Worm (Caenorhabditis elegans): ENCODE data around the gene C14A11.9.
A peak's percentile ranks its signal among the peaks of the same experiment; 100 is the strongest.

DNA sequence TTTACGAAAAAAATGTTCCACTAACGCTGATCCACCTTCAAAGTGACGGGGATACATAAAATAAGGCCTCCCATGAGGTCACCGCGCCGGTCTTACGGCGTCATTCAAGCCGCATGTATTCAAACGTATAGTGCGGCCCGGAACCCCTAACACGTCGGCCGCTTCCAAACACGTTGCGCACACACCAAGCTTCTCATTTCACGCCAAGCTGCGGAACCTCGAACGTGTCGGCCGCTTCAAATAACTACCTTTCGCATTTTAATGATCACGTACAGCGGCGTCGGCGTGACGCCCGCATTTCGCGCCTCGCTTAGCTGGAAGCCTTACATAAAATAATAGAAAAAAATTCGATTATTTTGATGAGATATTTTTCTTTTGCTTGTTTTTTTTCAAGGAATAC, 34.1 kb upstream of the C14A11.9 start:
- TF ChIP-seq C17E4.6 (GFP tag; IDR thresholded peaks at IDR 0.05), result no peak
- TF ChIP-seq dpff-1 (tag; optimal IDR thresholded peaks at IDR 0.05), result no peak
- no peak for TF ChIP-seq Y56A3A.18 (GFP tag; IDR thresholded peaks at IDR 0.05)
- TF ChIP-seq dpl-1 (GFP tag; optimal IDR thresholded peaks at IDR 0.05), result no peak
- TF ChIP-seq unc-62 (GFP tag; optimal IDR thresholded peaks at IDR 0.05), result no peak
- no peak for TF ChIP-seq madf-10 (tag; optimal IDR thresholded peaks at IDR 0.05)
- TF ChIP-seq pha-4 (tag; optimal IDR thresholded peaks at IDR 0.05), result no peak
- no peak for TF ChIP-seq B0019.2 (GFP tag; conservative IDR thresholded peaks at IDR 0.05)
- peak; percentile 11; the same call in 1 of the 2 replicates for TF ChIP-seq madf-6 (GFP tag; IDR thresholded peaks at IDR 0.05)
- TF ChIP-seq fkh-3 (tag; optimal IDR thresholded peaks at IDR 0.05), result no peak

All from whole organism, young adult.